Fruit fly (Drosophila melanogaster) whole organism, embryonic: ENCODE results near the gene Mdh1.
A peak's percentile ranks its signal among the peaks of the same experiment; 100 is the strongest.

Experiments used
- Blimp-1 ChIP-seq: fragments of 200-800 bp; sonication (Bioruptor generic); optimal IDR thresholded peaks from 3 replicates; lab custom pipeline; 2018; ENCODE audit warnings: missing biosample characterization, missing genetic modification characterization, mild to moderate bottlenecking, moderate library complexity, missing genetic modification reagents
- CG1024 ChIP-seq: fragments of 200-800 bp; sonication (Bioruptor generic); IDR thresholded peaks from 2 replicates; pipeline ENCODE4 v1.3.6; 2022; ENCODE audit warnings: missing biosample characterization, missing genetic modification characterization
- CG10274 ChIP-seq: fragments of 200-800 bp; sonication (Bioruptor generic); optimal IDR thresholded peaks from 3 replicates; lab custom pipeline; 2017; ENCODE audit warnings: missing biosample characterization, mild to moderate bottlenecking, missing genetic modification characterization
- CG10321 ChIP-seq: fragments of 200-800 bp; sonication (Bioruptor generic); IDR thresholded peaks from 2 replicates; pipeline ENCODE4 v1.3.6; 2022; ENCODE audit warnings: missing biosample characterization, missing genetic modification characterization
- CG10431 ChIP-seq: fragments of 200-800 bp; sonication (Bioruptor generic); optimal IDR thresholded peaks from 3 replicates; lab custom pipeline; 2018; ENCODE audit warnings: missing biosample characterization, mild to moderate bottlenecking, missing genetic modification characterization
- CG11504 ChIP-seq: fragments of 200-800 bp; sonication (Bioruptor generic); optimal IDR thresholded peaks from 3 replicates; lab custom pipeline; 2019; ENCODE audit warnings: missing biosample characterization, mild to moderate bottlenecking, missing genetic modification characterization, moderate library complexity
- CG13296 ChIP-seq: fragments of 200-800 bp; sonication (Bioruptor generic); optimal IDR thresholded peaks from 3 replicates; lab custom pipeline; 2018; ENCODE audit warnings: missing biosample characterization, mild to moderate bottlenecking, missing genetic modification characterization
- CG14014 ChIP-seq: fragments of 200-800 bp; sonication (Bioruptor generic); IDR thresholded peaks from 2 replicates; pipeline ENCODE4 v1.3.6; 2022; ENCODE audit warnings: missing biosample characterization, missing genetic modification characterization
- CG14860 ChIP-seq: fragments of 200-800 bp; sonication (Bioruptor generic); IDR thresholded peaks from 3 replicates; pipeline ENCODE4 v1.3.6; 2022; ENCODE audit warnings: missing biosample characterization, missing genetic modification characterization; ENCODE audit not compliant: partially characterized antibody
- CG15479 ChIP-seq: fragments of 200-800 bp; sonication (Bioruptor generic); optimal IDR thresholded peaks from 3 replicates; lab custom pipeline; 2019; ENCODE audit warnings: missing biosample characterization, mild to moderate bottlenecking, missing genetic modification characterization, moderate library complexity
- CG15601 ChIP-seq: fragments of 200-800 bp; sonication (Bioruptor generic); optimal IDR thresholded peaks from 3 replicates; lab custom pipeline; 2019; ENCODE audit warnings: missing biosample characterization, mild to moderate bottlenecking, missing genetic modification characterization, moderate library complexity
- CG18262 ChIP-seq: fragments of 200-800 bp; optimal IDR thresholded peaks from 3 replicates; lab custom pipeline; 2019; ENCODE audit warnings: missing biosample characterization, mild to moderate bottlenecking, missing genetic modification characterization, moderate library complexity
- CG31365 ChIP-seq: fragments of 200-800 bp; sonication (Bioruptor generic); optimal IDR thresholded peaks from 2 replicates; lab custom pipeline; 2018; ENCODE audit warnings: missing biosample characterization, mild to moderate bottlenecking, missing genetic modification characterization
- CG33557 ChIP-seq: fragments of 200-800 bp; sonication (Bioruptor generic); optimal IDR thresholded peaks from 2 replicates; lab custom pipeline; 2019; ENCODE audit warnings: missing biosample characterization, mild to moderate bottlenecking, missing genetic modification characterization, moderate library complexity
- CG34422 ChIP-seq: fragments of 200-800 bp; sonication (Bioruptor generic); IDR thresholded peaks from 3 replicates; pipeline ENCODE4 v1.3.6; 2022; ENCODE audit warnings: missing biosample characterization, missing genetic modification characterization
- CG4328 ChIP-seq: fragments of 200-800 bp; sonication (Bioruptor generic); optimal IDR thresholded peaks from 3 replicates; lab custom pipeline; 2017; ENCODE audit warnings: missing biosample characterization, missing genetic modification reagents, missing genetic modification characterization
- CG6765 ChIP-seq: fragments of 200-800 bp; sonication (Bioruptor generic); optimal IDR thresholded peaks from 3 replicates; lab custom pipeline; 2017; ENCODE audit warnings: missing biosample characterization, mild to moderate bottlenecking, missing genetic modification characterization
- CG6791 ChIP-seq: fragments of 200-800 bp; sonication (Bioruptor generic); IDR thresholded peaks from 3 replicates; pipeline ENCODE4 v1.3.6; 2022; ENCODE audit warnings: missing biosample characterization, missing genetic modification characterization; ENCODE audit not compliant: partially characterized antibody
- CG7357 ChIP-seq: fragments of 200-800 bp; sonication (Bioruptor generic); IDR thresholded peaks from 3 replicates; pipeline ENCODE4 v1.3.6; 2022; ENCODE audit warnings: missing biosample characterization, missing genetic modification characterization
- CG9932 ChIP-seq: fragments of 200-800 bp; sonication (Bioruptor generic); IDR thresholded peaks from 2 replicates; pipeline ENCODE4 v1.3.6; 2022; ENCODE audit warnings: missing biosample characterization, missing genetic modification characterization
- D ChIP-seq, 2 experiments: fragments of 200-800 bp in 1 of 2; fragments of >200 bp in 1 of 2; sonication (Bioruptor generic) in 1 of 2; optimal IDR thresholded peaks; 2 replicates in 1 of 2; 3 replicates in 1 of 2; lab custom pipeline; 2017; ENCODE audit warnings: mild to moderate bottlenecking in 1 of 2, missing biosample characterization in 1 of 2, missing genetic modification characterization in 1 of 2, missing genetic modification reagents in 1 of 2
- Dip2 ChIP-seq: fragments of 200-800 bp; sonication (Bioruptor generic); IDR thresholded peaks from 2 replicates; pipeline ENCODE4 v1.3.6; 2022; ENCODE audit warnings: missing biosample characterization, missing genetic modification characterization
- Ets97D ChIP-seq: fragments of 200-800 bp; sonication (Bioruptor generic); optimal IDR thresholded peaks from 3 replicates; lab custom pipeline; 2016; ENCODE audit warnings: missing biosample characterization, missing genetic modification characterization
- Med ChIP-seq: fragments of 200-800 bp; sonication (Bioruptor generic); peaks from one replicate; lab custom pipeline; 2016; ENCODE audit warnings: missing biosample characterization, missing genetic modification characterization, mild to moderate bottlenecking, inconsistent platforms, moderate library complexity
- NFAT ChIP-seq: fragments of 200-800 bp; sonication (Bioruptor generic); IDR thresholded peaks from 2 replicates; pipeline ENCODE4 v1.3.6; 2022; ENCODE audit warnings: missing biosample characterization, missing genetic modification characterization
- NK7.1 ChIP-seq: fragments of 200-800 bp; sonication (Bioruptor generic); optimal IDR thresholded peaks from 3 replicates; lab custom pipeline; 2016; ENCODE audit warnings: missing biosample characterization, missing genetic modification characterization
- Sox100B ChIP-seq: fragments of 200-800 bp; sonication (Bioruptor generic); optimal IDR thresholded peaks from 3 replicates; lab custom pipeline; 2018; ENCODE audit warnings: missing biosample characterization, mild to moderate bottlenecking, missing genetic modification characterization
- Ssrp ChIP-seq: fragments of 200-800 bp; sonication (Bioruptor generic); optimal IDR thresholded peaks from 2 replicates; lab custom pipeline; 2018; ENCODE audit warnings: missing biosample characterization, mild to moderate bottlenecking, missing genetic modification characterization, moderate library complexity
- Xrp1 ChIP-seq: fragments of 200-800 bp; sonication (Bioruptor generic); IDR thresholded peaks from 2 replicates; pipeline ENCODE4 v1.3.6; 2022; ENCODE audit warnings: missing biosample characterization, missing genetic modification characterization
- YL-1 ChIP-seq: fragments of 200-800 bp; sonication (Bioruptor generic); optimal IDR thresholded peaks from 3 replicates; lab custom pipeline; 2017; ENCODE audit warnings: missing biosample characterization, mild to moderate bottlenecking, missing genetic modification characterization
- ac ChIP-seq: fragments of 200-800 bp; sonication (Bioruptor generic); optimal IDR thresholded peaks from 3 replicates; lab custom pipeline; 2017; ENCODE audit warnings: missing biosample characterization, mild to moderate bottlenecking, missing genetic modification characterization
- bigmax ChIP-seq: fragments of 200-800 bp; sonication (Bioruptor generic); optimal IDR thresholded peaks from 2 replicates; lab custom pipeline; 2018; ENCODE audit warnings: missing biosample characterization, mild to moderate bottlenecking, missing genetic modification characterization
- btn ChIP-seq: fragments of 200-800 bp; sonication (Bioruptor generic); optimal IDR thresholded peaks from 2 replicates; lab custom pipeline; 2016; ENCODE audit warnings: missing biosample characterization, missing genetic modification characterization
- cas ChIP-seq: fragments of 200-800 bp; sonication (Bioruptor generic); IDR thresholded peaks from 2 replicates; pipeline ENCODE4 v1.3.6; 2022; ENCODE audit warnings: missing biosample characterization, missing genetic modification characterization
- crol ChIP-seq: fragments of 200-800 bp; sonication (Bioruptor generic); IDR thresholded peaks from 2 replicates; pipeline ENCODE4 v1.3.6; 2022; ENCODE audit warnings: missing biosample characterization, missing genetic modification characterization
- danr ChIP-seq: fragments of 200-800 bp; sonication (Bioruptor generic); IDR thresholded peaks from 2 replicates; pipeline ENCODE4 v1.3.6; 2022; ENCODE audit warnings: missing biosample characterization, missing genetic modification characterization
- dmrt11E ChIP-seq: fragments of 200-800 bp; sonication (Bioruptor generic); optimal IDR thresholded peaks from 3 replicates; lab custom pipeline; 2018; ENCODE audit warnings: missing biosample characterization, mild to moderate bottlenecking, missing genetic modification characterization, moderate library complexity
- ewg ChIP-seq: fragments of 200-800 bp; sonication (Bioruptor generic); optimal IDR thresholded peaks from 3 replicates; lab custom pipeline; 2017; ENCODE audit warnings: mild to moderate bottlenecking, missing biosample characterization, missing genetic modification reagents, missing genetic modification characterization
- lmd ChIP-seq: fragments of 200-800 bp; sonication (Bioruptor generic); IDR thresholded peaks from 2 replicates; pipeline ENCODE4 v1.3.6; 2022; ENCODE audit warnings: missing biosample characterization, missing genetic modification characterization
- lov ChIP-seq, 2 experiments: fragments of 200-800 bp in 1 of 2; fragments of >200 bp in 1 of 2; sonication (Bioruptor generic) in 1 of 2; IDR thresholded peaks in 1 of 2; optimal IDR thresholded peaks in 1 of 2; 2 replicates in 1 of 2; 3 replicates in 1 of 2; pipeline versions ENCODE4 v1.3.6 to Lab custom; 2017 to 2022; ENCODE audit warnings: missing biosample characterization in 1 of 2, missing genetic modification characterization in 1 of 2
- luna ChIP-seq: fragments of 200-800 bp; sonication (Bioruptor generic); optimal IDR thresholded peaks from 2 replicates; lab custom pipeline; 2016; ENCODE audit warnings: missing biosample characterization, missing genetic modification characterization
- nerfin-1 ChIP-seq: fragments of 200-800 bp; sonication (Bioruptor generic); optimal IDR thresholded peaks from 3 replicates; lab custom pipeline; 2019; ENCODE audit warnings: missing biosample characterization, mild to moderate bottlenecking, missing genetic modification characterization, moderate library complexity
- odd ChIP-seq: fragments of 200-800 bp; sonication (Bioruptor generic); optimal IDR thresholded peaks from 2 replicates; lab custom pipeline; 2017; ENCODE audit warnings: missing biosample characterization, mild to moderate bottlenecking, missing genetic modification characterization
- otp ChIP-seq: fragments of 200-800 bp; sonication (Bioruptor generic); IDR thresholded peaks from 3 replicates; pipeline ENCODE4, ENCODE4 v1.3.6; 2022; ENCODE audit warnings: missing biosample characterization, missing genetic modification characterization
- pum ChIP-seq: fragments of 200-800 bp; sonication (Bioruptor generic); optimal IDR thresholded peaks from 2 replicates; lab custom pipeline; 2016; ENCODE audit warnings: missing biosample characterization, missing genetic modification characterization
- row ChIP-seq: fragments of 200-800 bp; sonication (Bioruptor generic); IDR thresholded peaks from 3 replicates; pipeline ENCODE4 v1.3.6; 2022; ENCODE audit warnings: missing biosample characterization, missing genetic modification characterization
- shn ChIP-seq: fragments of 200-800 bp; sonication (Bioruptor generic); optimal IDR thresholded peaks from 3 replicates; lab custom pipeline; 2016; ENCODE audit warnings: missing biosample characterization, missing genetic modification characterization
- sim ChIP-seq: fragments of 200-800 bp; sonication (Bioruptor generic); IDR thresholded peaks from 2 replicates; pipeline ENCODE4 v1.3.6; 2022; ENCODE audit warnings: missing biosample characterization, missing genetic modification characterization
- sisA ChIP-seq: fragments of 200-800 bp; sonication (Bioruptor generic); IDR thresholded peaks from 2 replicates; pipeline ENCODE4 v1.3.6; 2022; ENCODE audit warnings: missing biosample characterization, missing genetic modification characterization
- toy ChIP-seq: fragments of 200-800 bp; sonication (Bioruptor generic); IDR thresholded peaks from 2 replicates; pipeline ENCODE4 v1.3.6; 2022; ENCODE audit warnings: missing biosample characterization, missing genetic modification characterization
- wek ChIP-seq: fragments of 200-800 bp; sonication (Bioruptor generic); optimal IDR thresholded peaks from 3 replicates; lab custom pipeline; 2018; ENCODE audit warnings: missing biosample characterization, mild to moderate bottlenecking, missing genetic modification characterization, moderate library complexity

Gene Mdh1

dm6 chr2L:10351130-10351529, 45.0 kb downstream of the Mdh1 start (continued):
- TF ChIP-seq Dip2 (GFP tag; lab: Robert Waterston, UW) (no peak), Ssrp (tag; lab: Kevin White, UChicago) (peak; percentile 61), CG7357 (GFP tag; lab: Robert Waterston, UW) (0 out of 3 replicates have a peak, but pooled peaks have one; percentile 17), Med (GFP tag; lab: Kevin White, UChicago) (peak; percentile 61), CG18262 (peak; percentile 63), luna (GFP tag; lab: Kevin White, UChicago) (no peak), sim (GFP tag; lab: Robert Waterston, UW) (no peak), pum (peak; percentile 14), wek (no peak), shn (GFP tag; lab: Kevin White, UChicago) (no peak), ac (GFP tag; lab: Kevin White, UChicago) (no peak), D (optimal IDR thresholded peaks at IDR 0.05; lab: Kevin White, UChicago) (no peak), D (GFP tag; optimal IDR thresholded peaks at IDR 0.05; lab: Kevin White, UChicago) (peak; percentile 20), CG4328 (GFP tag; lab: Kevin White, UChicago) (no peak), dmrt11E (tag; lab: Kevin White, UChicago) (peak; percentile 65), cas (no peak), Xrp1 (GFP tag; lab: Robert Waterston, UW) (peak; percentile 39; the same call in 1 of the 2 replicates), CG6765 (GFP tag; lab: Kevin White, UChicago) (no peak), CG13296 (GFP tag; lab: Kevin White, UChicago) (no peak), Blimp-1 (no peak), nerfin-1 (tag; lab: Kevin White, UChicago) (peak; percentile 20), CG10274 (GFP tag; lab: Kevin White, UChicago) (no peak), CG14860 (GFP tag; lab: Robert Waterston, UW) (no peak), CG33557 (GFP tag; lab: Kevin White, UChicago) (peak; percentile 28), CG10431 (no peak), row (GFP tag; lab: Robert Waterston, UW) (peak; percentile 55), toy (GFP tag; lab: Robert Waterston, UW) (no peak), CG11504 (tag; lab: Kevin White, UChicago) (peak; percentile 71), ewg (GFP tag; lab: Kevin White, UChicago) (peak; percentile 13), crol (no peak), CG15601 (tag; lab: Kevin White, UChicago) (peak; percentile 36), Ets97D (GFP tag; lab: Kevin White, UChicago) (no peak), CG15479 (GFP tag; lab: Kevin White, UChicago) (no peak), CG9932 (no peak), odd (GFP tag; lab: Kevin White, UChicago) (no peak), NFAT (GFP tag; lab: Robert Waterston, UW) (no peak), Sox100B (peak; percentile 6), CG10321 (GFP tag; lab: Robert Waterston, UW) (no peak), CG14014 (no peak), bigmax (no peak), sisA (GFP tag; lab: Robert Waterston, UW) (no peak), CG6791 (GFP tag; lab: Robert Waterston, UW) (no peak), YL-1 (no peak), btn (GFP tag; lab: Kevin White, UChicago) (no peak), otp (no peak), lmd (no peak; the same call in 1 of the 2 replicates), CG31365 (tag; lab: Kevin White, UChicago) (no peak), danr (no peak), CG1024 (no peak), lov (optimal IDR thresholded peaks at IDR 0.05; lab: Kevin White, UChicago) (no peak), lov (GFP tag; IDR thresholded peaks at IDR 0.05; lab: Robert Waterston, UW) (no peak), NK7.1 (GFP tag; lab: Kevin White, UChicago) (no peak), CG34422 (GFP tag; lab: Robert Waterston, UW) (no peak)
